Fruit fly (Drosophila melanogaster): ENCODE results near the gene nej.

DNA sequence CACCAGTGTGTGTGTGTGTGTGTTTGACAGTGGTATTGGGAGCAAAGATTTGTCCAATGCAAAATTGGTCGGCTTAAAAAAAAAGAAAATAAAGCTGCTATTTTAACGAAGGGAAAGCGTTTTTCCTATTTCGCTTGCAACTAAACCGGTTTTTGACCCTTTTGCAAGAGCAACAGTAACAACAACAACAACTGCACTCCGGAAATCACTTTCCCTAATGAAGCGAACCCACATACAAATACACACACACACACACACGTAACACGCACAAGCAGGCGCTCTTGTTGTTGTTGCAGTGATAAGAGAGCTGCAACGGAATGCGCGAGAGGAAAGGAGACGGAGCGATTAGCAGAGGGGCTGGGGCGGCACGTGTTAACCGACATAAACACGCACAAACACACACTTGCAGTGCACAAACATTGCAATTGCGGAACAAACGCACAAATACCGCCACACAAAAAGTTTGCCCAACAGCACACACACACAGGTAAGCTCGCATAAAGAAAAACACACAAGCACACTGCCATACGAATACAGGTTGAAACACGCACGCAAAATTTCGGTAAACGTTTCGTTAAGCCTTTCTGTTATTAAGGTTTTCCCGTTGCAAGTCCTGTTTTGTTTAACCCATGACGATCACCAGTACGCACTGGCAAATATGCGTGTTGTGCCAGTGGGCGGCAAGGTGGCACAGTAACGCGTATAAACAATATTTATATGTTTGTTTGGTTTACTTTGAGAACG lies 28.6 kb downstream of the nej start:
- no peak for TF ChIP-seq CG8478 (optimal IDR thresholded peaks at IDR 0.05)
- no peak for TF ChIP-seq CTCF (optimal IDR thresholded peaks at IDR 0.05)
